Worm (Caenorhabditis elegans) whole organism, L3 larva: ENCODE data around the gene F55D1.1.

Source experiments
- ceh-82 ChIP-seq: fragments of 150-350 bp; optimal IDR thresholded peaks from 2 replicates; lab custom pipeline; 2014; ENCODE audit warnings: missing biosample characterization, missing genetic modification characterization
- pha-4 ChIP-seq: fragments of 150-350 bp; optimal IDR thresholded peaks from 2 replicates; lab custom pipeline; 2014; ENCODE audit warnings: missing biosample characterization, missing genetic modification reagents, missing genetic modification characterization

ce11 chrX:5512227-5512626 lies 22.6 kb downstream of the F55D1.1 start, which contains the start of gene T23F2.3:
- TF ChIP-seq ceh-82 (tag; lab: Kevin White, UChicago), result no peak
- no peak for TF ChIP-seq pha-4 (tag; lab: Kevin White, UChicago)
